Worm (Caenorhabditis elegans) whole organism, L4 larva: ENCODE results near the gene tpra-1.
A peak's percentile ranks its signal among the peaks of the same experiment; 100 is the strongest.

ENCODE experiments used
- F10B5.3 ChIP-seq: sonication (generic microtip); optimal IDR thresholded peaks from 2 replicates; lab custom pipeline; 2016; ENCODE audit warnings: mild to moderate bottlenecking, missing genetic modification characterization, missing compliant biosample characterization
- T20F7.1 ChIP-seq: fragments of 200-800 bp; sonication (Bioruptor generic); optimal IDR thresholded peaks from 2 replicates; lab custom pipeline; 2018; ENCODE audit warnings: mild to moderate bottlenecking, missing genetic modification characterization, missing compliant biosample characterization
- T26A8.4 ChIP-seq: fragments of 200-800 bp; sonication (Bioruptor generic); IDR thresholded peaks from 2 replicates; pipeline ENCODE4 v1.3.6; 2022; ENCODE audit warnings: missing genetic modification characterization, missing compliant biosample characterization
- Y75B8A.6 ChIP-seq: fragments of 200-800 bp; sonication (Bioruptor generic); IDR thresholded peaks from 2 replicates; pipeline ENCODE4 v1.3.6; 2022; ENCODE audit warnings: missing genetic modification reagents, missing genetic modification characterization, missing compliant biosample characterization
- ZK546.5 ChIP-seq, 2 experiments: sonication (generic microtip); optimal IDR thresholded peaks; 2 replicates each; lab custom pipeline; 2017; ENCODE audit warnings: missing biosample characterization in 2 of 2, missing genetic modification characterization in 2 of 2
- ceh-20 ChIP-seq: fragments of 200-800 bp; sonication (Bioruptor generic); IDR thresholded peaks from 2 replicates; pipeline ENCODE4 v1.3.6; 2022; ENCODE audit warnings: missing genetic modification reagents, missing genetic modification characterization, missing compliant biosample characterization
- cey-2 ChIP-seq: sonication (generic microtip); optimal IDR thresholded peaks from 3 replicates; lab custom pipeline; 2017; ENCODE audit warnings: missing genetic modification characterization, mild to moderate bottlenecking, missing compliant biosample characterization, antibody characterized with exemption, borderline replicate concordance; ENCODE audit not compliant: insufficient read depth
- daf-16 ChIP-seq, 3 experiments: sonication (generic microtip); optimal IDR thresholded peaks; 2 replicates each; lab custom pipeline; 2016 to 2017; ENCODE audit warnings: missing genetic modification characterization in 3 of 3, missing genetic modification reagents in 3 of 3, mild to moderate bottlenecking in 2 of 3, missing compliant biosample characterization in 2 of 3, missing biosample characterization in 1 of 3, moderate library complexity in 1 of 3
- dmd-6 ChIP-seq: fragments of 200-800 bp; sonication (Bioruptor generic); IDR thresholded peaks from 2 replicates; pipeline ENCODE4 v1.3.6; 2022; ENCODE audit warnings: missing genetic modification reagents, missing genetic modification characterization, missing compliant biosample characterization
- dmd-9 ChIP-seq: fragments of 200-800 bp; sonication (Bioruptor generic); IDR thresholded peaks from 2 replicates; pipeline ENCODE4 v1.3.6; 2022; ENCODE audit warnings: missing genetic modification reagents, missing genetic modification characterization, missing compliant biosample characterization
- dve-1 ChIP-seq: sonication (generic microtip); optimal IDR thresholded peaks from 2 replicates; lab custom pipeline; 2017; ENCODE audit warnings: antibody characterized with exemption, mild to moderate bottlenecking, missing genetic modification characterization, missing compliant biosample characterization; ENCODE audit not compliant: insufficient read depth
- egl-43 ChIP-seq: fragments of 200-800 bp; sonication (Bioruptor generic); IDR thresholded peaks from 2 replicates; pipeline ENCODE4 v1.3.6; 2022; ENCODE audit warnings: missing genetic modification reagents, missing genetic modification characterization, missing compliant biosample characterization
- hlh-11 ChIP-seq: fragments of 200-800 bp; sonication (Bioruptor generic); optimal IDR thresholded peaks from 2 replicates; lab custom pipeline; 2018; ENCODE audit warnings: mild to moderate bottlenecking, missing genetic modification characterization, missing compliant biosample characterization
- hlh-30 ChIP-seq: sonication (generic microtip); optimal IDR thresholded peaks from 2 replicates; lab custom pipeline; 2017; ENCODE audit warnings: antibody characterized with exemption, mild to moderate bottlenecking, missing genetic modification characterization, missing compliant biosample characterization; ENCODE audit not compliant: insufficient read depth
- hmg-1.1 ChIP-seq: fragments of 200-800 bp; sonication (Bioruptor generic); IDR thresholded peaks from 2 replicates; pipeline ENCODE4 v1.3.6; 2022; ENCODE audit warnings: missing genetic modification reagents, missing genetic modification characterization, missing compliant biosample characterization
- jun-1 ChIP-seq: fragments of 150-350 bp; optimal IDR thresholded peaks from 2 replicates; lab custom pipeline; 2014; ENCODE audit warnings: missing biosample characterization, missing genetic modification reagents, missing genetic modification characterization
- lin-39 ChIP-seq: fragments of 150-350 bp; optimal IDR thresholded peaks from 2 replicates; lab custom pipeline; 2014; ENCODE audit warnings: missing biosample characterization, missing genetic modification reagents, missing genetic modification characterization
- lir-3 ChIP-seq: sonication (generic microtip); optimal IDR thresholded peaks from 2 replicates; lab custom pipeline; 2016; ENCODE audit warnings: mild to moderate bottlenecking, missing genetic modification characterization, missing compliant biosample characterization
- mdt-29 ChIP-seq: fragments of 200-800 bp; sonication (Bioruptor generic); IDR thresholded peaks from 2 replicates; pipeline ENCODE4 v1.3.6; 2022; ENCODE audit warnings: missing genetic modification reagents, missing genetic modification characterization, missing compliant biosample characterization
- mep-1 ChIP-seq: fragments of 150-350 bp; sonication (generic microtip); optimal IDR thresholded peaks from 3 replicates; lab custom pipeline; 2014; ENCODE audit warnings: missing biosample characterization, missing genetic modification characterization
- mxl-2 ChIP-seq: fragments of 200-800 bp; sonication (Bioruptor generic); conservative IDR thresholded peaks from 2 replicates; pipeline ENCODE4 v1.3.6; 2022; ENCODE audit warnings: missing genetic modification reagents, missing genetic modification characterization, missing compliant biosample characterization
- nhr-11 ChIP-seq: fragments of 150-350 bp; optimal IDR thresholded peaks from 2 replicates; lab custom pipeline; 2014; ENCODE audit warnings: missing biosample characterization, missing genetic modification characterization
- nhr-28 ChIP-seq: fragments of 150-350 bp; optimal IDR thresholded peaks from 2 replicates; lab custom pipeline; 2014; ENCODE audit warnings: missing biosample characterization, missing genetic modification characterization
- nhr-76 ChIP-seq: fragments of 150-350 bp; optimal IDR thresholded peaks from 2 replicates; lab custom pipeline; 2014; ENCODE audit warnings: missing biosample characterization, missing genetic modification characterization
- pha-4 ChIP-seq, 2 experiments: fragments of 150-350 bp in 1 of 2; fragments of 200-800 bp in 1 of 2; sonication (Bioruptor generic) in 1 of 2; IDR thresholded peaks in 1 of 2; optimal IDR thresholded peaks in 1 of 2; 2 replicates each; pipeline versions ENCODE4 v1.3.6 to Lab custom; 2014 to 2022; ENCODE audit warnings: missing genetic modification characterization in 2 of 2, missing genetic modification reagents in 2 of 2, missing biosample characterization in 1 of 2, missing compliant biosample characterization in 1 of 2
- pqm-1 ChIP-seq: sonication (generic microtip); optimal IDR thresholded peaks from 2 replicates; lab custom pipeline; 2017; ENCODE audit warnings: missing biosample characterization, missing genetic modification characterization
- saeg-2 ChIP-seq: fragments of 200-800 bp; sonication (Bioruptor generic); IDR thresholded peaks from 2 replicates; pipeline ENCODE4 v1.3.6; 2022; ENCODE audit warnings: missing genetic modification reagents, missing genetic modification characterization, missing compliant biosample characterization
- set-16 ChIP-seq: fragments of 200-800 bp; sonication (Bioruptor generic); IDR thresholded peaks from 2 replicates; pipeline ENCODE4 v1.3.6; 2022; ENCODE audit warnings: missing genetic modification reagents, missing genetic modification characterization, missing compliant biosample characterization
- snpc-1.2 ChIP-seq: fragments of 200-800 bp; sonication (Bioruptor generic); IDR thresholded peaks from 2 replicates; pipeline ENCODE4 v1.3.6; 2022; ENCODE audit warnings: missing genetic modification reagents, missing genetic modification characterization, missing compliant biosample characterization
- tag-97 ChIP-seq: fragments of 200-800 bp; sonication (Bioruptor generic); IDR thresholded peaks from 2 replicates; pipeline ENCODE4 v1.3.6; 2022; ENCODE audit warnings: missing genetic modification characterization, missing compliant biosample characterization
- unc-39 ChIP-seq: sonication (generic microtip); optimal IDR thresholded peaks from 2 replicates; lab custom pipeline; 2017; ENCODE audit warnings: missing biosample characterization, missing genetic modification characterization
- unc-62 ChIP-seq, 3 experiments: fragments of 150-350 bp in 1 of 3; sonication (generic microtip); optimal IDR thresholded peaks in 2 of 3; peaks in 1 of 3; 1 replicate in 1 of 3; 2 replicates in 2 of 3; lab custom pipeline; 2014 to 2017; ENCODE audit warnings: missing biosample characterization in 3 of 3, missing genetic modification characterization in 3 of 3, missing genetic modification reagents in 3 of 3, missing genotype in 1 of 3
- zfp-2 ChIP-seq: sonication (generic microtip); optimal IDR thresholded peaks from 2 replicates; lab custom pipeline; 2016; ENCODE audit warnings: mild to moderate bottlenecking, missing genetic modification characterization, missing compliant biosample characterization
- zfp-3 ChIP-seq: fragments of 200-800 bp; sonication (Bioruptor generic); conservative IDR thresholded peaks from 2 replicates; pipeline ENCODE4 v1.3.6; 2022; ENCODE audit warnings: missing genetic modification reagents, missing genetic modification characterization, missing compliant biosample characterization

Gene tpra-1

ce11 chrIV:8949078-8950039 is 6.9 kb upstream of the tpra-1 start (continued):
- TF ChIP-seq ZK546.5 (tag; optimal IDR thresholded peaks at IDR 0.05; lab: Kevin White, UChicago) (no peak), pha-4 (GFP tag; IDR thresholded peaks at IDR 0.05; lab: Robert Waterston, UW) (no peak), pha-4 (tag; optimal IDR thresholded peaks at IDR 0.05; lab: Kevin White, UChicago) (no peak), lin-39 (tag; lab: Kevin White, UChicago) (no peak), Y75B8A.6 (GFP tag; lab: Robert Waterston, UW) (no peak), F10B5.3 (tag; lab: Kevin White, UChicago) (no peak), dve-1 (tag; lab: Kevin White, UChicago) (peak; percentile 87), hlh-30 (tag; lab: Kevin White, UChicago) (peak; percentile 97), set-16 (no peak), nhr-28 (tag; lab: Kevin White, UChicago) (peak; percentile 90), hmg-1.1 (peak; percentile 45; the same call in 1 of the 2 replicates), cey-2 (tag; lab: Kevin White, UChicago) (peak; percentile 91), zfp-3 (GFP tag; lab: Robert Waterston, UW) (no peak), tag-97 (GFP tag; lab: Robert Waterston, UW) (no peak), unc-39 (no peak), saeg-2 (no peak), mxl-2 (GFP tag; lab: Robert Waterston, UW) (peak; percentile 73; the same call in 1 of the 2 replicates), pqm-1 (tag; lab: Kevin White, UChicago) (peak; percentile 93), snpc-1.2 (GFP tag; lab: Robert Waterston, UW) (no peak), unc-62 (GFP tag; optimal IDR thresholded peaks at IDR 0.05 in 1 of 2; lab: Kevin White, UChicago) (peak in 1 of 2 experiments; percentile 96), unc-62 (tag; optimal IDR thresholded peaks at IDR 0.05; lab: Kevin White, UChicago) (no peak), ceh-20 (GFP tag; lab: Robert Waterston, UW) (peak; percentile 84), T26A8.4 (GFP tag; lab: Robert Waterston, UW) (no peak), nhr-76 (tag; lab: Kevin White, UChicago) (peak; percentile 15), mep-1 (tag; lab: Kevin White, UChicago) (peak; percentile 73), nhr-11 (tag; lab: Kevin White, UChicago) (no peak)
- TF ChIP-seq, all 104 proteins: peak for 26

ce11 chrIV:8951953-8952567 is 4.2 kb upstream of the tpra-1 start:
- TF ChIP-seq daf-16 (GFP tag; optimal IDR thresholded peaks at IDR 0.05; lab: Kevin White, UChicago) (no peak), daf-16 (tag; optimal IDR thresholded peaks at IDR 0.05; lab: Kevin White, UChicago) (peak; percentile 15), T20F7.1 (GFP tag; lab: Kevin White, UChicago) (peak; percentile 34), dve-1 (tag; lab: Kevin White, UChicago) (peak; percentile 83), egl-43 (GFP tag; lab: Robert Waterston, UW) (no peak), mdt-29 (no peak), zfp-2 (tag; lab: Kevin White, UChicago) (no peak), dmd-9 (no peak), jun-1 (tag; lab: Kevin White, UChicago) (no peak), hlh-11 (tag; lab: Kevin White, UChicago) (peak; percentile 41), saeg-2 (no peak), lir-3 (tag; lab: Kevin White, UChicago) (no peak), nhr-28 (tag; lab: Kevin White, UChicago) (peak; percentile 4), dmd-6 (GFP tag; lab: Robert Waterston, UW) (peak; percentile 75), unc-62 (GFP tag; optimal IDR thresholded peaks at IDR 0.05 in 1 of 2; lab: Kevin White, UChicago) (peak in 1 of 2 experiments; percentile 76), unc-62 (tag; optimal IDR thresholded peaks at IDR 0.05; lab: Kevin White, UChicago) (no peak)
